Fruit fly (Drosophila melanogaster): Measurements from ENCODE around the gene squ.
A peak's percentile ranks its signal among the peaks of the same experiment; 100 is the strongest.

Gene squ

dm6 chr2L:16683958-16684877 is 4.4 kb downstream of the squ start, which contains the start of gene CG31807 (continued):
- TF ChIP-seq fd102C (GFP tag; optimal IDR thresholded peaks at IDR 0.05) (no peak), Eip74EF (GFP tag; optimal IDR thresholded peaks at IDR 0.05) (peak in 1 of 2 experiments; percentile 73), CG5180 (GFP tag; optimal IDR thresholded peaks at IDR 0.05) (peak; percentile 50), CG3847 (GFP tag; IDR thresholded peaks at IDR 0.05) (peak; percentile 44), CG6765 (GFP tag; optimal IDR thresholded peaks at IDR 0.05) (peak; percentile 26), ap (GFP tag; IDR thresholded peaks at IDR 0.05) (peak; percentile 20; the same call in 1 of the 2 replicates), mld (GFP tag; IDR thresholded peaks at IDR 0.05; ENCODE audit: partially characterized antibody) (no peak), CG11560 (tag; IDR thresholded peaks at IDR 0.05) (no peak), usp (GFP tag; optimal IDR thresholded peaks at IDR 0.05) (no peak), Nf-YC (tag; optimal IDR thresholded peaks at IDR 0.05) (peak; percentile 47), gcm2 (GFP tag; optimal IDR thresholded peaks at IDR 0.05) (peak; percentile 49), CG12769 (tag; optimal IDR thresholded peaks at IDR 0.05) (peak; percentile 10), dm (GFP tag; optimal IDR thresholded peaks at IDR 0.05) (peak; percentile 56), CG4404 (GFP tag; IDR thresholded peaks at IDR 0.05) (no peak), CG9609 (GFP tag; optimal IDR thresholded peaks at IDR 0.05) (peak; percentile 45), ro (GFP tag; IDR thresholded peaks at IDR 0.05) (no peak), CG13775 (GFP tag; optimal IDR thresholded peaks at IDR 0.05) (peak; percentile 78), hbn (GFP tag; IDR thresholded peaks at IDR 0.05; ENCODE audit: partially characterized antibody) (no peak), Sox102F (GFP tag; optimal IDR thresholded peaks at IDR 0.05) (peak; percentile 90), CG17568 (GFP tag; optimal IDR thresholded peaks at IDR 0.05) (peak; percentile 75), CG11504 (tag; optimal IDR thresholded peaks at IDR 0.05) (peak; percentile 87), nerfin-1 (tag; optimal IDR thresholded peaks at IDR 0.05) (peak; percentile 76), CG10431 (GFP tag; optimal IDR thresholded peaks at IDR 0.05) (peak; percentile 28), Mad (GFP tag; optimal IDR thresholded peaks at IDR 0.05) (no peak), sr (GFP tag; IDR thresholded peaks at IDR 0.05) (no peak), Mes4 (GFP tag; optimal IDR thresholded peaks at IDR 0.05) (peak; percentile 75), Usf (GFP tag; optimal IDR thresholded peaks at IDR 0.05) (no peak), CG11093 (GFP tag; IDR thresholded peaks at IDR 0.05) (no peak), CG14710 (tag; optimal IDR thresholded peaks at IDR 0.05) (peak; percentile 41), CG1602 (GFP tag; optimal IDR thresholded peaks at IDR 0.05) (peak; percentile 3), CG17912 (GFP tag; optimal IDR thresholded peaks at IDR 0.05) (peak; percentile 2), CG17186 (GFP tag; optimal IDR thresholded peaks at IDR 0.05) (no peak), MTF-1 (GFP tag; optimal IDR thresholded peaks at IDR 0.05; ENCODE audit: borderline replicate concordance) (no peak), trh (GFP tag; optimal IDR thresholded peaks at IDR 0.05) (no peak), CG2199 (GFP tag; IDR thresholded peaks at IDR 0.05) (0 out of 3 replicates have a peak, but pooled peaks have one; percentile 31), gsb-n (tag; optimal IDR thresholded peaks at IDR 0.05) (peak; percentile 73), CG16815 (GFP tag; optimal IDR thresholded peaks at IDR 0.05) (peak; percentile 33), peb (GFP tag; IDR thresholded peaks at IDR 0.05) (no peak), CG7928 (GFP tag; optimal IDR thresholded peaks at IDR 0.05) (no peak), Dref (GFP tag; IDR thresholded peaks at IDR 0.05) (no peak), CG9817 (tag; optimal IDR thresholded peaks at IDR 0.05) (peak; percentile 55), Dp (GFP tag; optimal IDR thresholded peaks at IDR 0.05) (no peak), CG13296 (GFP tag; optimal IDR thresholded peaks at IDR 0.05) (peak; percentile 77), crol (GFP tag; IDR thresholded peaks at IDR 0.05) (no peak), Optix (GFP tag; IDR thresholded peaks at IDR 0.05) (peak; percentile 57; the same call in 1 of the 3 replicates), crc (GFP tag; optimal IDR thresholded peaks at IDR 0.05) (peak; percentile 42), esg (GFP tag; conservative IDR thresholded peaks at IDR 0.05) (0 out of 2 replicates have a peak, but pooled peaks have one; percentile 12), Pdp1 (GFP tag; optimal IDR thresholded peaks at IDR 0.05) (peak; percentile 40 to 47)

All from whole organism, embryonic.